Fruit fly (Drosophila melanogaster) whole organism, pupa: Measurements from ENCODE around the gene CG11109.

Source experiments
- CG10348 ChIP-seq: fragments of 200-800 bp; sonication (Bioruptor generic); IDR thresholded peaks from 2 replicates; pipeline ENCODE4 v1.3.6; 2022; ENCODE audit warnings: missing biosample characterization, missing genetic modification characterization
- CG13204 ChIP-seq: fragments of 200-800 bp; sonication (Bioruptor generic); optimal IDR thresholded peaks from 2 replicates; lab custom pipeline; 2018; ENCODE audit warnings: missing biosample characterization, mild to moderate bottlenecking, missing genetic modification characterization, moderate library complexity
- CG15710 ChIP-seq: fragments of 200-800 bp; sonication (Bioruptor generic); optimal IDR thresholded peaks from 2 replicates; lab custom pipeline; 2018; ENCODE audit warnings: missing biosample characterization, mild to moderate bottlenecking, missing genetic modification characterization, moderate library complexity
- CG17806 ChIP-seq: fragments of 200-800 bp; sonication (Bioruptor generic); optimal IDR thresholded peaks from 2 replicates; lab custom pipeline; 2018; ENCODE audit warnings: missing biosample characterization, mild to moderate bottlenecking, missing genetic modification characterization, moderate library complexity
- CG8301 ChIP-seq: fragments of 200-800 bp; sonication (Bioruptor generic); optimal IDR thresholded peaks from 2 replicates; lab custom pipeline; 2018; ENCODE audit warnings: missing biosample characterization, mild to moderate bottlenecking, missing genetic modification characterization
- CG9948 ChIP-seq: fragments of 200-800 bp; sonication (Bioruptor generic); optimal IDR thresholded peaks from 2 replicates; lab custom pipeline; 2018; ENCODE audit warnings: missing biosample characterization, mild to moderate bottlenecking, missing genetic modification characterization, moderate library complexity
- Snoo ChIP-seq: fragments of 200-800 bp; sonication (Bioruptor generic); optimal IDR thresholded peaks from 3 replicates; lab custom pipeline; 2017; ENCODE audit warnings: missing biosample characterization, mild to moderate bottlenecking, missing genetic modification characterization, inconsistent platforms

- peak; percentile 64 for TF ChIP-seq CG9948
- no peak for TF ChIP-seq CG10348
- peak; percentile 45 for TF ChIP-seq Snoo (tag; lab: Kevin White, UChicago)
- peak; percentile 69 for TF ChIP-seq CG15710 (tag; lab: Kevin White, UChicago)
- TF ChIP-seq CG13204 (GFP tag; lab: Kevin White, UChicago) = no peak
- TF ChIP-seq CG8301 (tag; lab: Kevin White, UChicago) = peak; percentile 42
- peak; percentile 40 for TF ChIP-seq CG17806 (tag; lab: Kevin White, UChicago)
Measured at dm6 chr3L:22909914-22910541, 38.0 kb downstream of the CG11109 start, which contains the start of gene CG12768.
